Worm (Caenorhabditis elegans) whole organism, late embryonic: ENCODE measurements around the gene F40F8.12.

Source experiments
- C08G9.2 ChIP-seq: sonication (generic microtip); optimal IDR thresholded peaks from 2 replicates; lab custom pipeline; 2016; ENCODE audit warnings: mild to moderate bottlenecking, missing genetic modification characterization, moderate library complexity, missing compliant biosample characterization
- C38D4.7 ChIP-seq: fragments of 200-800 bp; sonication (Bioruptor generic); optimal IDR thresholded peaks from 2 replicates; lab custom pipeline; 2018; ENCODE audit warnings: mild to moderate bottlenecking, missing genetic modification characterization, moderate library complexity, missing compliant biosample characterization
- F13H6.1 ChIP-seq: sonication (generic microtip); optimal IDR thresholded peaks from 2 replicates; lab custom pipeline; 2016; ENCODE audit warnings: missing genetic modification characterization, missing compliant biosample characterization
- K02D7.2 ChIP-seq: sonication (generic microtip); optimal IDR thresholded peaks from 2 replicates; lab custom pipeline; 2017; ENCODE audit warnings: mild to moderate bottlenecking, missing genetic modification characterization, missing compliant biosample characterization
- T23F11.4 ChIP-seq: fragments of 200-800 bp; sonication (Bioruptor generic); optimal IDR thresholded peaks from 2 replicates; lab custom pipeline; 2018; ENCODE audit warnings: mild to moderate bottlenecking, missing genetic modification characterization, missing compliant biosample characterization
- Y22D7AL.16 ChIP-seq: sonication (generic microtip); optimal IDR thresholded peaks from 2 replicates; lab custom pipeline; 2016; ENCODE audit warnings: missing genetic modification characterization, missing compliant biosample characterization
- ceh-14 ChIP-seq: sonication (generic microtip); optimal IDR thresholded peaks from 2 replicates; lab custom pipeline; 2016; ENCODE audit warnings: missing genotype, missing genetic modification characterization, missing compliant biosample characterization
- ceh-18 ChIP-seq: sonication (generic microtip); optimal IDR thresholded peaks from 2 replicates; lab custom pipeline; 2016; ENCODE audit warnings: missing genetic modification characterization, missing compliant biosample characterization
- ceh-22 ChIP-seq: sonication (generic microtip); optimal IDR thresholded peaks from 2 replicates; lab custom pipeline; 2017; ENCODE audit warnings: missing biosample characterization, missing genetic modification characterization
- ceh-24 ChIP-seq: sonication (generic microtip); optimal IDR thresholded peaks from 2 replicates; lab custom pipeline; 2016; ENCODE audit warnings: mild to moderate bottlenecking, missing genetic modification characterization, missing compliant biosample characterization
- ceh-31 ChIP-seq: sonication (generic microtip); optimal IDR thresholded peaks from 2 replicates; lab custom pipeline; 2016; ENCODE audit warnings: missing genetic modification characterization, missing compliant biosample characterization
- ceh-34 ChIP-seq: sonication (generic microtip); optimal IDR thresholded peaks from 2 replicates; lab custom pipeline; 2016; ENCODE audit warnings: mild to moderate bottlenecking, missing genetic modification characterization, missing compliant biosample characterization
- ceh-48 ChIP-seq: sonication (generic microtip); optimal IDR thresholded peaks from 2 replicates; lab custom pipeline; 2016; ENCODE audit warnings: missing genetic modification characterization, inconsistent platforms, missing compliant biosample characterization
- ceh-9 ChIP-seq: sonication (generic microtip); optimal IDR thresholded peaks from 2 replicates; lab custom pipeline; 2016; ENCODE audit warnings: mild to moderate bottlenecking, missing genetic modification characterization, inconsistent platforms, missing compliant biosample characterization
- dmd-4 ChIP-seq: sonication (generic microtip); optimal IDR thresholded peaks from 2 replicates; lab custom pipeline; 2016; ENCODE audit warnings: borderline replicate concordance, missing genetic modification characterization, missing compliant biosample characterization
- dve-1 ChIP-seq: sonication (generic microtip); optimal IDR thresholded peaks from 2 replicates; lab custom pipeline; 2017; ENCODE audit warnings: antibody characterized with exemption, mild to moderate bottlenecking, missing genetic modification characterization, missing compliant biosample characterization
- elt-2 ChIP-seq: sonication (generic microtip); optimal IDR thresholded peaks from 2 replicates; lab custom pipeline; 2016; ENCODE audit warnings: missing genetic modification reagents, missing genetic modification characterization, missing compliant biosample characterization
- ets-4 ChIP-seq: sonication (generic microtip); optimal IDR thresholded peaks from 2 replicates; lab custom pipeline; 2016; ENCODE audit warnings: missing genetic modification characterization, missing compliant biosample characterization
- eyg-1 ChIP-seq: sonication (generic microtip); optimal IDR thresholded peaks from 2 replicates; lab custom pipeline; 2016; ENCODE audit warnings: missing genotype, missing genetic modification characterization, missing compliant biosample characterization
- fax-1 ChIP-seq: sonication (generic microtip); optimal IDR thresholded peaks from 2 replicates; lab custom pipeline; 2016; ENCODE audit warnings: missing genotype, missing genetic modification characterization, missing compliant biosample characterization
- fkh-10 ChIP-seq: fragments of 150-350 bp; optimal IDR thresholded peaks from 2 replicates; lab custom pipeline; 2014; ENCODE audit warnings: missing biosample characterization, missing genetic modification reagents, missing genetic modification characterization
- gmeb-2 ChIP-seq: sonication (generic microtip); optimal IDR thresholded peaks from 2 replicates; lab custom pipeline; 2016; ENCODE audit warnings: missing genetic modification characterization, inconsistent platforms, missing compliant biosample characterization
- hlh-15 ChIP-seq: sonication (generic microtip); optimal IDR thresholded peaks from 2 replicates; lab custom pipeline; 2016; ENCODE audit warnings: missing genetic modification characterization, missing compliant biosample characterization
- hlh-30 ChIP-seq: sonication (generic microtip); optimal IDR thresholded peaks from 2 replicates; lab custom pipeline; 2017; ENCODE audit warnings: antibody characterized with exemption, missing genetic modification characterization, missing compliant biosample characterization; ENCODE audit not compliant: insufficient read depth
- hlh-6 ChIP-seq: sonication (generic microtip); optimal IDR thresholded peaks from 2 replicates; lab custom pipeline; 2016; ENCODE audit warnings: missing genotype, missing genetic modification characterization, missing compliant biosample characterization
- hlh-8 ChIP-seq: sonication (generic microtip); optimal IDR thresholded peaks from 2 replicates; lab custom pipeline; 2016; ENCODE audit warnings: missing genotype, missing genetic modification characterization, missing compliant biosample characterization
- lin-11 ChIP-seq: fragments of 200-800 bp; sonication (Bioruptor generic); optimal IDR thresholded peaks from 2 replicates; lab custom pipeline; 2018; ENCODE audit warnings: mild to moderate bottlenecking, missing genetic modification characterization, missing compliant biosample characterization
- madf-2 ChIP-seq: sonication (generic microtip); optimal IDR thresholded peaks from 2 replicates; lab custom pipeline; 2017; ENCODE audit warnings: missing genetic modification characterization, missing compliant biosample characterization
- mec-3 ChIP-seq: sonication (generic microtip); optimal IDR thresholded peaks from 2 replicates; lab custom pipeline; 2016; ENCODE audit warnings: borderline replicate concordance, missing genetic modification characterization, missing compliant biosample characterization
- npax-4 ChIP-seq: sonication (generic microtip); optimal IDR thresholded peaks from 2 replicates; lab custom pipeline; 2016; ENCODE audit warnings: missing genetic modification characterization, missing compliant biosample characterization
- odd-2 ChIP-seq: sonication (generic microtip); optimal IDR thresholded peaks from 2 replicates; lab custom pipeline; 2017; ENCODE audit warnings: antibody characterized with exemption, mild to moderate bottlenecking, missing genetic modification characterization, missing compliant biosample characterization
- pag-3 ChIP-seq: sonication (generic microtip); optimal IDR thresholded peaks from 2 replicates; lab custom pipeline; 2016; ENCODE audit warnings: missing compliant biosample characterization, missing genetic modification characterization, borderline replicate concordance
- pha-4 ChIP-seq: fragments of 150-350 bp; optimal IDR thresholded peaks from 2 replicates; lab custom pipeline; 2018; ENCODE audit warnings: missing biosample characterization, missing genetic modification reagents, missing genetic modification characterization
- pqm-1 ChIP-seq: sonication (generic microtip); optimal IDR thresholded peaks from 2 replicates; lab custom pipeline; 2016; ENCODE audit warnings: missing genetic modification characterization, missing compliant biosample characterization
- pros-1 ChIP-seq: fragments of 150-350 bp; optimal IDR thresholded peaks from 2 replicates; lab custom pipeline; 2014; ENCODE audit warnings: missing biosample characterization, missing genetic modification reagents, missing genetic modification characterization
- rnt-1 ChIP-seq: sonication (generic microtip); optimal IDR thresholded peaks from 2 replicates; lab custom pipeline; 2016; ENCODE audit warnings: missing genetic modification characterization, missing compliant biosample characterization
- ttx-3 ChIP-seq: sonication (generic microtip); optimal IDR thresholded peaks from 2 replicates; lab custom pipeline; 2016; ENCODE audit warnings: missing genetic modification reagents, missing genetic modification characterization, missing compliant biosample characterization
- unc-42 ChIP-seq: sonication (generic microtip); optimal IDR thresholded peaks from 2 replicates; lab custom pipeline; 2016; ENCODE audit warnings: missing genotype, missing genetic modification characterization, missing compliant biosample characterization
- unc-55 ChIP-seq: sonication (generic microtip); optimal IDR thresholded peaks from 2 replicates; lab custom pipeline; 2017; ENCODE audit warnings: missing biosample characterization, missing genetic modification reagents, missing genetic modification characterization
- zip-5 ChIP-seq: sonication (generic microtip); optimal IDR thresholded peaks from 2 replicates; lab custom pipeline; 2016; ENCODE audit warnings: missing genetic modification characterization, missing compliant biosample characterization
- ztf-16 ChIP-seq: sonication (generic microtip); optimal IDR thresholded peaks from 2 replicates; lab custom pipeline; 2017; ENCODE audit warnings: missing genetic modification characterization, missing compliant biosample characterization

The F40F8.12 gene

ce11 chrII:11097154-11097887 is 32.3 kb upstream of the F40F8.12 start, which contains the start of the genes rpl-36.A and nuo-1 (continued):
- TF ChIP-seq rnt-1 (peak; percentile 37), C38D4.7 (GFP tag; lab: Kevin White, UChicago) (no peak), lin-11 (tag; lab: Kevin White, UChicago) (no peak), ceh-24 (tag; lab: Kevin White, UChicago) (no peak), ttx-3 (tag; lab: Kevin White, UChicago) (no peak), C08G9.2 (tag; lab: Kevin White, UChicago) (no peak), ets-4 (tag; lab: Kevin White, UChicago) (no peak), zip-5 (tag; lab: Kevin White, UChicago) (no peak), T23F11.4 (GFP tag; lab: Kevin White, UChicago) (no peak), ceh-34 (tag; lab: Kevin White, UChicago) (peak; percentile 51), pag-3 (tag; lab: Kevin White, UChicago) (no peak), dve-1 (tag; lab: Kevin White, UChicago) (peak; percentile 42), ztf-16 (tag; lab: Kevin White, UChicago) (no peak), fkh-10 (GFP tag; lab: Kevin White, UChicago) (no peak), ceh-18 (tag; lab: Kevin White, UChicago) (peak; percentile 60), ceh-9 (tag; lab: Kevin White, UChicago) (no peak), madf-2 (tag; lab: Kevin White, UChicago) (no peak), eyg-1 (tag; lab: Kevin White, UChicago) (no peak), ceh-48 (no peak), ceh-31 (tag; lab: Kevin White, UChicago) (peak; percentile 68), K02D7.2 (no peak), hlh-30 (tag; lab: Kevin White, UChicago) (peak; percentile 20), dmd-4 (no peak), unc-42 (tag; lab: Kevin White, UChicago) (peak; percentile 49), odd-2 (no peak), ceh-14 (tag; lab: Kevin White, UChicago) (no peak), gmeb-2 (tag; lab: Kevin White, UChicago) (no peak), hlh-15 (tag; lab: Kevin White, UChicago) (no peak), hlh-6 (tag; lab: Kevin White, UChicago) (no peak), ceh-22 (no peak), Y22D7AL.16 (no peak), npax-4 (tag; lab: Kevin White, UChicago) (no peak)

- TF ChIP-seq ceh-24 (tag; lab: Kevin White, UChicago) (no peak), pqm-1 (no peak), hlh-8 (tag; lab: Kevin White, UChicago) (no peak), fax-1 (tag; lab: Kevin White, UChicago) (no peak)
These were observed 29.8 kb upstream of the F40F8.12 start, which contains the start of gene C09H10.4 for ce11 chrII:11099841-11100240. Gene C09H10.4, plus strand, starts transcription at chrII:11100141.

DNA sequence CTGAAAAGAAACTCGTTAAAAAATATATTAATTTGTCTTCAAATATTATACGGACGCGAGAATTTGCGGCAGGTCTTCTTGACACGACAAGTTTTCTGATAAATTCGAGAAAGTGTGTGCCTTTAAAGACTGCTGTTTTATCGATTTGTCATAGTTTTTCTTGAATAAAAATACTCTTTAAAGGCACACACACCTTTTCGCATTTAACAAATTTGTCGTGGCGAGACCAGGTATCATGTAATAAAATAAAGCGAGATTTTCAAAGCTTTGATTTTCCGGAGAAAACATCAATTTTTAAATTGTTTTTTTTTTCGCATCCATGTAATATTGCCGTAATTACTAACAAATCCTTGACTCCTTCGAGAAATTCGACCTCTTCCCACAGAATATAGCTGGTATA is 28.4 kb upstream of the F40F8.12 start:
- TF ChIP-seq dmd-4 = no peak
- TF ChIP-seq pros-1 (tag; lab: Kevin White, UChicago) = no peak
- TF ChIP-seq unc-55 (GFP tag; lab: Kevin White, UChicago) = no peak
- no peak for TF ChIP-seq pha-4 (tag; lab: Kevin White, UChicago)
- no peak for TF ChIP-seq elt-2 (tag; lab: Kevin White, UChicago)
- no peak for TF ChIP-seq mec-3 (tag; lab: Kevin White, UChicago)
- no peak for TF ChIP-seq hlh-30 (tag; lab: Kevin White, UChicago)
- TF ChIP-seq ceh-31 (tag; lab: Kevin White, UChicago) = no peak
- no peak for TF ChIP-seq ets-4 (tag; lab: Kevin White, UChicago)
- no peak for TF ChIP-seq F13H6.1
